Worm (Caenorhabditis elegans) whole organism, young adult: ENCODE measurements around the gene F18E9.1.

Experiments
- B0019.2 ChIP-seq: fragments of 200-800 bp; sonication (Bioruptor generic); conservative IDR thresholded peaks from 2 replicates; pipeline ENCODE4 v1.3.6; 2022; ENCODE audit warnings: missing genetic modification reagents, missing genetic modification characterization, missing compliant biosample characterization
- B0261.1 ChIP-seq: sonication (generic microtip); optimal IDR thresholded peaks from 2 replicates; lab custom pipeline; 2016; ENCODE audit warnings: mild to moderate bottlenecking, missing genetic modification characterization, moderate library complexity, missing compliant biosample characterization
- D2030.7 ChIP-seq: fragments of 200-800 bp; sonication (Bioruptor generic); IDR thresholded peaks from 2 replicates; pipeline ENCODE4 v1.3.6; 2022; ENCODE audit warnings: missing genetic modification reagents, missing genetic modification characterization, missing compliant biosample characterization
- F22D6.2 ChIP-seq: sonication (generic microtip); optimal IDR thresholded peaks from 2 replicates; lab custom pipeline; 2016; ENCODE audit warnings: mild to moderate bottlenecking, missing genetic modification characterization, missing compliant biosample characterization
- F33H1.4 ChIP-seq: fragments of 200-800 bp; sonication (Bioruptor generic); IDR thresholded peaks from 2 replicates; pipeline ENCODE4 v1.3.6; 2022; ENCODE audit warnings: missing genetic modification reagents, missing genetic modification characterization, missing compliant biosample characterization
- F52B5.7 ChIP-seq: sonication (generic microtip); optimal IDR thresholded peaks from 2 replicates; lab custom pipeline; 2016; ENCODE audit warnings: mild to moderate bottlenecking, missing genetic modification characterization, missing compliant biosample characterization
- F57C9.4 ChIP-seq: sonication (generic microtip); optimal IDR thresholded peaks from 2 replicates; lab custom pipeline; 2017; ENCODE audit warnings: mild to moderate bottlenecking, missing genetic modification characterization, missing compliant biosample characterization
- T07F8.4 ChIP-seq: sonication (generic microtip); optimal IDR thresholded peaks from 2 replicates; lab custom pipeline; 2016; ENCODE audit warnings: mild to moderate bottlenecking, missing genetic modification characterization, moderate library complexity, missing compliant biosample characterization
- Y53G8AR.9 ChIP-seq: fragments of 200-800 bp; sonication (Bioruptor generic); conservative IDR thresholded peaks from 2 replicates; pipeline ENCODE4 v1.3.6; 2022; ENCODE audit warnings: missing genetic modification reagents, missing genetic modification characterization, missing compliant biosample characterization
- ZK185.1 ChIP-seq: sonication (generic microtip); optimal IDR thresholded peaks from 2 replicates; lab custom pipeline; 2016; ENCODE audit warnings: mild to moderate bottlenecking, missing genetic modification characterization, missing compliant biosample characterization; ENCODE audit not compliant: poor library complexity, severe bottlenecking
- akir-1 ChIP-seq: fragments of 200-800 bp; sonication (Bioruptor generic); optimal IDR thresholded peaks from 2 replicates; lab custom pipeline; 2018; ENCODE audit warnings: mild to moderate bottlenecking, missing genetic modification characterization, moderate library complexity, missing compliant biosample characterization
- attf-6 ChIP-seq: fragments of 200-800 bp; sonication (Bioruptor generic); IDR thresholded peaks from 2 replicates; pipeline ENCODE4 v1.3.6; 2022; ENCODE audit warnings: missing genetic modification reagents, missing genetic modification characterization, missing compliant biosample characterization
- ccch-3 ChIP-seq: fragments of 200-800 bp; sonication (Bioruptor generic); optimal IDR thresholded peaks from 2 replicates; lab custom pipeline; 2018; ENCODE audit warnings: mild to moderate bottlenecking, missing genetic modification characterization, missing compliant biosample characterization
- cebp-1 ChIP-seq, 2 experiments: fragments of 200-800 bp in 1 of 2; sonication (Bioruptor generic) in 1 of 2; sonication (generic microtip) in 1 of 2; IDR thresholded peaks in 1 of 2; optimal IDR thresholded peaks in 1 of 2; 2 replicates each; pipeline versions ENCODE4 v1.3.6 to Lab custom; 2017 to 2022; ENCODE audit warnings: missing compliant biosample characterization in 2 of 2, missing genetic modification characterization in 2 of 2, mild to moderate bottlenecking in 1 of 2, missing genetic modification reagents in 1 of 2, moderate library complexity in 1 of 2
- ceh-100 ChIP-seq: fragments of 200-800 bp; sonication (Bioruptor generic); IDR thresholded peaks from 2 replicates; pipeline ENCODE4 v1.3.6; 2022; ENCODE audit warnings: missing genetic modification reagents, missing genetic modification characterization, missing compliant biosample characterization
- ceh-91 ChIP-seq: fragments of 200-800 bp; sonication (Bioruptor generic); IDR thresholded peaks from 2 replicates; pipeline ENCODE4 v1.3.6; 2022; ENCODE audit warnings: missing genetic modification reagents, missing genetic modification characterization, missing compliant biosample characterization
- chd-7 ChIP-seq: sonication (generic microtip); optimal IDR thresholded peaks from 2 replicates; lab custom pipeline; 2016; ENCODE audit warnings: mild to moderate bottlenecking, missing genetic modification characterization, moderate library complexity, missing compliant biosample characterization
- dpl-1 ChIP-seq: fragments of 150-350 bp; optimal IDR thresholded peaks from 2 replicates; lab custom pipeline; 2014; ENCODE audit warnings: missing biosample characterization, missing genetic modification reagents, missing genetic modification characterization
- egl-18 ChIP-seq: fragments of 200-800 bp; sonication (Bioruptor generic); IDR thresholded peaks from 2 replicates; pipeline ENCODE4 v1.3.6; 2022; ENCODE audit warnings: missing genetic modification reagents, missing genetic modification characterization, missing compliant biosample characterization
- egrh-3 ChIP-seq: fragments of 200-800 bp; sonication (Bioruptor generic); IDR thresholded peaks from 2 replicates; pipeline ENCODE4 v1.3.6; 2022; ENCODE audit warnings: missing genetic modification reagents, missing genetic modification characterization, missing compliant biosample characterization
- ets-4 ChIP-seq: fragments of 200-800 bp; sonication (Bioruptor generic); optimal IDR thresholded peaks from 2 replicates; lab custom pipeline; 2018; ENCODE audit warnings: mild to moderate bottlenecking, missing genetic modification characterization, missing compliant biosample characterization
- hlh-12 ChIP-seq: sonication (generic microtip); optimal IDR thresholded peaks from 2 replicates; lab custom pipeline; 2016; ENCODE audit warnings: missing genetic modification characterization, missing compliant biosample characterization
- hrde-1 ChIP-seq: sonication (generic microtip); optimal IDR thresholded peaks from 2 replicates; lab custom pipeline; 2016; ENCODE audit warnings: missing genetic modification characterization, mild to moderate bottlenecking, missing compliant biosample characterization, moderate library complexity, missing genotype, missing genetic modification reagents, borderline replicate concordance
- let-607 ChIP-seq, 2 experiments: fragments of 200-800 bp in 1 of 2; sonication (Bioruptor generic) in 1 of 2; sonication (generic microtip) in 1 of 2; optimal IDR thresholded peaks; 2 replicates each; lab custom pipeline; 2016 to 2018; ENCODE audit warnings: mild to moderate bottlenecking in 2 of 2, missing compliant biosample characterization in 2 of 2, missing genetic modification characterization in 2 of 2, moderate library complexity in 2 of 2, missing genotype in 1 of 2
- lir-1 ChIP-seq: fragments of 200-800 bp; sonication (Bioruptor generic); conservative IDR thresholded peaks from 2 replicates; pipeline ENCODE4 v1.3.6; 2022; ENCODE audit warnings: missing genetic modification reagents, missing genetic modification characterization, missing compliant biosample characterization
- lsy-27 ChIP-seq: sonication (generic microtip); optimal IDR thresholded peaks from 2 replicates; lab custom pipeline; 2017; ENCODE audit warnings: missing genetic modification characterization, mild to moderate bottlenecking, missing compliant biosample characterization, antibody characterized with exemption, missing genotype, borderline replicate concordance; ENCODE audit not compliant: insufficient read depth
- madf-10 ChIP-seq: sonication (generic microtip); optimal IDR thresholded peaks from 2 replicates; lab custom pipeline; 2016; ENCODE audit warnings: mild to moderate bottlenecking, missing genetic modification characterization, missing compliant biosample characterization
- madf-6 ChIP-seq: fragments of 200-800 bp; sonication (Bioruptor generic); IDR thresholded peaks from 2 replicates; pipeline ENCODE4 v1.3.6; 2022; ENCODE audit warnings: missing genetic modification reagents, missing genetic modification characterization, missing compliant biosample characterization
- nfya-1 ChIP-seq: sonication (generic microtip); optimal IDR thresholded peaks from 2 replicates; lab custom pipeline; 2017; ENCODE audit warnings: antibody characterized with exemption, missing compliant biosample characterization, missing genetic modification characterization, borderline replicate concordance; ENCODE audit not compliant: insufficient read depth
- nfya-2 ChIP-seq: fragments of 200-800 bp; sonication (Bioruptor generic); IDR thresholded peaks from 2 replicates; pipeline ENCODE4 v1.3.6; 2022; ENCODE audit warnings: missing genetic modification reagents, missing genetic modification characterization, missing compliant biosample characterization
- nfyb-1 ChIP-seq: fragments of 200-800 bp; sonication (Bioruptor generic); IDR thresholded peaks from 2 replicates; pipeline ENCODE4 v1.3.6; 2022; ENCODE audit warnings: missing genetic modification reagents, missing genetic modification characterization, missing compliant biosample characterization
- pha-4 ChIP-seq: fragments of 150-350 bp; sonication (generic microtip); optimal IDR thresholded peaks from 2 replicates; lab custom pipeline; 2014; ENCODE audit warnings: missing biosample characterization, missing genetic modification reagents, missing genetic modification characterization
- rcor-1 ChIP-seq: fragments of 200-800 bp; sonication (Bioruptor generic); IDR thresholded peaks from 2 replicates; pipeline ENCODE4 v1.3.6; 2022; ENCODE audit warnings: missing genetic modification reagents, missing genetic modification characterization, missing compliant biosample characterization
- snpc-4 ChIP-seq, 5 experiments: fragments of 150-350 bp in 1 of 5; sonication (generic microtip) in 4 of 5; optimal IDR thresholded peaks; 2 replicates each; lab custom pipeline; 2014 to 2018; ENCODE audit warnings: missing genetic modification characterization in 5 of 5, missing biosample characterization in 3 of 5, antibody characterized with exemption in 2 of 5, mild to moderate bottlenecking in 2 of 5, missing compliant biosample characterization in 2 of 5, missing genotype in 2 of 5, moderate library complexity in 2 of 5, missing genetic modification reagents in 1 of 5
- tbp1 ChIP-seq: fragments of 200-800 bp; sonication (Bioruptor generic); optimal IDR thresholded peaks from 2 replicates; lab custom pipeline; 2018; ENCODE audit warnings: mild to moderate bottlenecking, missing genetic modification characterization, missing compliant biosample characterization
- tbx-9 ChIP-seq: sonication (generic microtip); optimal IDR thresholded peaks from 2 replicates; lab custom pipeline; 2016; ENCODE audit warnings: borderline replicate concordance, missing genetic modification characterization, inconsistent platforms, missing compliant biosample characterization
- tlf-1 ChIP-seq: fragments of 200-800 bp; sonication (Bioruptor generic); optimal IDR thresholded peaks from 2 replicates; lab custom pipeline; 2018; ENCODE audit warnings: mild to moderate bottlenecking, missing genetic modification characterization, missing compliant biosample characterization
- unc-62 ChIP-seq: fragments of 150-350 bp; optimal IDR thresholded peaks from 2 replicates; lab custom pipeline; 2014; ENCODE audit warnings: missing biosample characterization, missing genetic modification reagents, missing genetic modification characterization
- xnd-1 ChIP-seq: sonication (generic microtip); optimal IDR thresholded peaks from 2 replicates; lab custom pipeline; 2016; ENCODE audit warnings: missing genotype, missing genetic modification reagents, missing genetic modification characterization, missing compliant biosample characterization
- ztf-18 ChIP-seq: sonication (generic microtip); optimal IDR thresholded peaks from 2 replicates; lab custom pipeline; 2016; ENCODE audit warnings: missing genotype, mild to moderate bottlenecking, missing genetic modification characterization, missing compliant biosample characterization

Gene F18E9.1

DNA sequence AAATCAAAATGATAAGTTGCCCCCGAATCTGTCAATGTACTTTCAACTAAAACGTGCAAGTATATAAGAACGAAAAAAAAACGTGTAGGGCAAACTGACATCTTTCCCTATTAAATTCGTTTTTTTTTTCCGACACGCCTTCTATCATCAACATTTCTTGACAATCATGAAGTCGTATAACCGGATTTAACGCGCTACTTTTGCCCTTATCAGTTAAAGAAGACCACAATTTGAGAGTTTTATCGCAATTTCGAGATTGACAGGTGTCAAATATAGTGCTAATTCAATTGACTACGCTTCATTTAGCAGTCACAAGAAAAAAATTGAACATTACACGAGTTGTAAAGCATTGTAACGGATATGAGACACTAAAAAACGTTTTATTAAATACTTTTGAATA lies 34.2 kb upstream of the F18E9.1 start (continued):
- TF ChIP-seq tlf-1 (GFP tag; lab: Kevin White, UChicago): no peak
- peak; percentile 12 for TF ChIP-seq pha-4 (tag; lab: Kevin White, UChicago)
- TF ChIP-seq dpl-1: no peak
- TF ChIP-seq Y53G8AR.9 (GFP tag; lab: Robert Waterston, UW): no peak
- TF ChIP-seq ccch-3 (GFP tag; lab: Kevin White, UChicago): no peak
- no peak for TF ChIP-seq xnd-1
- TF ChIP-seq hlh-12 (tag; lab: Kevin White, UChicago): no peak
- TF ChIP-seq snpc-4 (GFP tag; optimal IDR thresholded peaks at IDR 0.05; lab: Kevin White, UChicago): no peak
- TF ChIP-seq snpc-4 (tag; optimal IDR thresholded peaks at IDR 0.05; lab: Kevin White, UChicago): no peak
- no peak for TF ChIP-seq hrde-1 (tag; lab: Kevin White, UChicago)
- no peak for TF ChIP-seq egl-18 (GFP tag; lab: Robert Waterston, UW)
- no peak for TF ChIP-seq madf-6 (GFP tag; lab: Robert Waterston, UW)
- peak; percentile 45 to 55 for TF ChIP-seq let-607 (tag; optimal IDR thresholded peaks at IDR 0.05; lab: Kevin White, UChicago)
- peak; percentile 89 for TF ChIP-seq unc-62
- no peak for TF ChIP-seq B0261.1 (tag; lab: Kevin White, UChicago)
- TF ChIP-seq F57C9.4: no peak
- no peak for TF ChIP-seq attf-6
- no peak for TF ChIP-seq cebp-1 (GFP tag; IDR thresholded peaks at IDR 0.05; lab: Robert Waterston, UW)
- no peak for TF ChIP-seq cebp-1 (tag; optimal IDR thresholded peaks at IDR 0.05; lab: Kevin White, UChicago)
- TF ChIP-seq ceh-100 (GFP tag; lab: Robert Waterston, UW): no peak
- no peak for TF ChIP-seq F22D6.2 (tag; lab: Kevin White, UChicago)
- no peak for TF ChIP-seq lir-1 (GFP tag; lab: Robert Waterston, UW)
- no peak for TF ChIP-seq lsy-27 (tag; lab: Kevin White, UChicago)
- TF ChIP-seq ceh-91 (GFP tag; lab: Robert Waterston, UW): no peak
- TF ChIP-seq T07F8.4: no peak
- no peak for TF ChIP-seq egrh-3
- no peak for TF ChIP-seq B0019.2
- TF ChIP-seq ets-4 (GFP tag; lab: Kevin White, UChicago): peak; percentile 99
- TF ChIP-seq F52B5.7 (tag; lab: Kevin White, UChicago): no peak
- TF ChIP-seq nfya-2: no peak
- no peak for TF ChIP-seq rcor-1 (GFP tag; lab: Robert Waterston, UW)
- TF ChIP-seq D2030.7 (GFP tag; lab: Robert Waterston, UW): no peak
- TF ChIP-seq ZK185.1 (tag; lab: Kevin White, UChicago): no peak
- no peak for TF ChIP-seq madf-10 (tag; lab: Kevin White, UChicago)
- TF ChIP-seq chd-7: no peak
- TF ChIP-seq nfya-1 (tag; lab: Kevin White, UChicago): no peak
- peak; percentile 20 for TF ChIP-seq tbp1

DNA sequence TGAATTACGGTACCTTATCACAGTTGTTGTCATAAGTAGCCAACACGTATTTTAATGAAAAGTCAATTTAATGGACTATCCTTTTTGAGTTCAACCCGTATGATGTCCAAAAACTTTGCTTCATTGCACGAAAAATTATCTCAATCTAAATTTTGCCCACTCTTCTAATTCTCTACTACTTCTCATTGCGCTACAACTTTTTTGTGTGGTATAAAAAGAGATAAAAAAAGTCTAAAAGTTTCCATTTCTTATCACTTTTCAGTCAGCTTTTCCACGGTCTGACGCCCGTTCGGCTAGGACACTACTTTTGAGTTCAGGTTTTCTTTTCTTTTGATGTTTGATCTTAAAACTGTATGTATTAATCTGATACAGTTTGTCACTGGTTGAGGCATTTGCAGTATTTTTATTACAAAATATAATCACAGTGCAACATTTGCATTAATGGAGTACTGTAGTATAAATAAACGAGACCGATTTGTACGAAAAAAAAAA lies 33.5 kb upstream of the F18E9.1 start:
- TF ChIP-seq dpl-1 (no peak), D2030.7 (GFP tag; lab: Robert Waterston, UW) (no peak), akir-1 (GFP tag; lab: Kevin White, UChicago) (no peak), F33H1.4 (GFP tag; lab: Robert Waterston, UW) (no peak), nfyb-1 (GFP tag; lab: Robert Waterston, UW) (no peak), tbx-9 (tag; lab: Kevin White, UChicago) (no peak), ztf-18 (tag; lab: Kevin White, UChicago) (no peak)
